Fruit fly (Drosophila melanogaster) whole organism, adult: ENCODE measurements around the gene TwdlY.

Experiments
- CG11617 ChIP-seq: fragments of 200-800 bp; sonication (Bioruptor generic); optimal IDR thresholded peaks from 2 replicates; lab custom pipeline; 2017; ENCODE audit warnings: mild to moderate bottlenecking, missing biosample characterization, missing genetic modification reagents, missing genetic modification characterization
- CG1620 ChIP-seq: fragments of 200-800 bp; sonication (Bioruptor generic); optimal IDR thresholded peaks from 2 replicates; lab custom pipeline; 2016; ENCODE audit warnings: missing biosample characterization, missing genetic modification characterization
- Clk ChIP-seq: fragments of 200-800 bp; sonication (Bioruptor generic); optimal IDR thresholded peaks from 2 replicates; lab custom pipeline; 2017; ENCODE audit warnings: missing biosample characterization, missing genetic modification characterization
- Crg-1 ChIP-seq: fragments of 200-800 bp; sonication (Bioruptor generic); optimal IDR thresholded peaks from 2 replicates; lab custom pipeline; 2016; ENCODE audit warnings: missing biosample characterization, missing genetic modification characterization
- Mnt ChIP-seq: fragments of 200-800 bp; sonication (Bioruptor generic); optimal IDR thresholded peaks from 2 replicates; lab custom pipeline; 2016; ENCODE audit warnings: missing biosample characterization, mild to moderate bottlenecking, missing genetic modification characterization
- cic ChIP-seq: fragments of 200-800 bp; sonication (Bioruptor generic); optimal IDR thresholded peaks from 2 replicates; lab custom pipeline; 2017; ENCODE audit warnings: missing biosample characterization, mild to moderate bottlenecking, missing genetic modification characterization, moderate library complexity
- cnc ChIP-seq, 2 experiments: fragments of >200 bp; optimal IDR thresholded peaks; 2 replicates each; lab custom pipeline; 2017
- kay ChIP-seq: fragments of 200-800 bp; sonication (Bioruptor generic); peaks from one replicate; lab custom pipeline; 2016; ENCODE audit warnings: missing biosample characterization, missing genetic modification characterization, borderline replicate concordance

dm6 chrX:16751579-16752156 lies 16.9 kb downstream of the TwdlY start, which contains the start of gene goe:
- TF ChIP-seq CG11617 (GFP tag; lab: Kevin White, UChicago) (peak; percentile 75), kay (GFP tag; lab: Kevin White, UChicago) (peak; percentile 66), Crg-1 (GFP tag; lab: Kevin White, UChicago) (peak; percentile 70), CG1620 (GFP tag; lab: Kevin White, UChicago) (peak; percentile 90), cnc (optimal IDR thresholded peaks at IDR 0.05; lab: Kevin White, UChicago) (no peak), Mnt (GFP tag; lab: Kevin White, UChicago) (peak; percentile 74), Clk (GFP tag; lab: Kevin White, UChicago) (no peak), cic (GFP tag; lab: Kevin White, UChicago) (peak; percentile 22)
